Worm (Caenorhabditis elegans): ENCODE results near the gene eat-20.
A peak's percentile ranks its signal among the peaks of the same experiment; 100 is the strongest.

Gene eat-20

DNA sequence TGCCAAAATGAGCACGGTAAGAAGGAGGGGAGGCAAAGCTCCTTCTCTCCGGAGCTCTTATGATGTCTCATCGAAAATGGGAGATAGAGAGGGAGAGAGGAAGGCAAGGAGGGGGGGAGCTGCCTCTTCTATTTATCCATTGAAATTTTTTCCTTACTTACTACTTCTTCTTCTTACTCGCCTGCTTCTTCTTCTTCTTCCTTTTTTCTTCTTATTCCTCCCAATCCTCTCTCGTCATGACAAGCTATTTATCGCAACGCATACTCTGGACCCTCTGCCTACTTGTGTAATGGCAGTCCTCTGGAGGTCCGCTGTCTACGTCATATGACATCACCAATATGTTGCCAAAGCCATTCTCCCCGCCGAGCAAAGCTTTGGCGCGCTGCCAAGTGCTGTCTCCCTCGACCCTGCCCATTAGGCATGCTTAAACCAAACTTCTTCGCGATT is 25.4 kb downstream of the eat-20 start:
- TF ChIP-seq nhr-237 (tag; optimal IDR thresholded peaks at IDR 0.05) (no peak), nhr-43 (tag; optimal IDR thresholded peaks at IDR 0.05; ENCODE audit: poor library complexity, severe bottlenecking) (no peak), nhr-76 (tag; optimal IDR thresholded peaks at IDR 0.05) (no peak), hmg-11 (tag; optimal IDR thresholded peaks at IDR 0.05) (peak; percentile 53), nhr-11 (tag; optimal IDR thresholded peaks at IDR 0.05) (no peak), ztf-11 (tag; optimal IDR thresholded peaks at IDR 0.05) (no peak), tbx-2 (tag; optimal IDR thresholded peaks at IDR 0.05) (peak; percentile 66), egl-27 (tag; optimal IDR thresholded peaks at IDR 0.05) (no peak), ceh-28 (tag; optimal IDR thresholded peaks at IDR 0.05) (peak; percentile 65), jun-1 (tag; optimal IDR thresholded peaks at IDR 0.05) (no peak), snpc-4 (tag; optimal IDR thresholded peaks at IDR 0.05) (no peak), R02D3.7 (tag; optimal IDR thresholded peaks at IDR 0.05) (no peak), nhr-23 (tag; optimal IDR thresholded peaks at IDR 0.05) (no peak), ceh-82 (tag; optimal IDR thresholded peaks at IDR 0.05) (peak; percentile 15), nfya-1 (tag; optimal IDR thresholded peaks at IDR 0.05; ENCODE audit: insufficient read depth) (peak; percentile 72), unc-62 (GFP tag; optimal IDR thresholded peaks at IDR 0.05) (no peak), ztf-4 (tag; optimal IDR thresholded peaks at IDR 0.05) (no peak), aly-2 (tag; optimal IDR thresholded peaks at IDR 0.05) (no peak), ama-1 (optimal IDR thresholded peaks at IDR 0.05) (no peak), lin-39 (tag; optimal IDR thresholded peaks at IDR 0.05) (peak; percentile 79), elt-1 (tag; optimal IDR thresholded peaks at IDR 0.05) (peak; percentile 12), skn-1 (tag; optimal IDR thresholded peaks at IDR 0.05) (no peak), pqm-1 (tag; optimal IDR thresholded peaks at IDR 0.05) (no peak), egl-5 (tag; optimal IDR thresholded peaks at IDR 0.05) (peak; percentile 63)

DNA sequence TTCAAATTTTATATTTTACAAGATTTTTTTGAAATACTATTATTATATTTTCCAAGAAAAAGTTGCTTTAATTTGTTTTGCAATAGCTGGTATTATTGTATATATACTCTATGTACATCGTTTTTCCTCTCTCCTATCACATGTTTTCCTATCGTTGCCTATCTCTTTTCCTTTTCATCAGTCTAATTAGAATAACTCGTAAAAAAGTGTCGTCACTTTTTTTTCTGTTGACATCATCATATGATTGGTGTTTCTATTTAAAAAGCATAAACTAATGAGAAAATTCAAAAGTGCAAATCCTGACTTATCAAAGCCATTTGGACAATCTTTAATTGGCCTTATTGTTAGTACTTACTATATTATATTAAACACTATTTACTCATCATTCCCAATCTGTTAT is 26.2 kb downstream of the eat-20 start:
- TF ChIP-seq ama-1 (optimal IDR thresholded peaks at IDR 0.05) (no peak), zag-1 (tag; optimal IDR thresholded peaks at IDR 0.05) (no peak), ztf-11 (tag; optimal IDR thresholded peaks at IDR 0.05) (no peak), eor-1 (tag; optimal IDR thresholded peaks at IDR 0.05) (no peak), ceh-16 (tag; optimal IDR thresholded peaks at IDR 0.05) (no peak), nhr-23 (tag; optimal IDR thresholded peaks at IDR 0.05) (no peak), unc-62 (GFP tag; optimal IDR thresholded peaks at IDR 0.05) (no peak), elt-3 (tag; optimal IDR thresholded peaks at IDR 0.05) (no peak), fkh-10 (GFP tag; optimal IDR thresholded peaks at IDR 0.05) (no peak), unc-39 (tag; optimal IDR thresholded peaks at IDR 0.05) (no peak), daf-12 (tag; optimal IDR thresholded peaks at IDR 0.05) (no peak), ztf-4 (tag; optimal IDR thresholded peaks at IDR 0.05) (no peak), tbx-2 (tag; optimal IDR thresholded peaks at IDR 0.05) (no peak), ceh-28 (tag; optimal IDR thresholded peaks at IDR 0.05) (no peak), aly-2 (tag; optimal IDR thresholded peaks at IDR 0.05) (no peak)

DNA sequence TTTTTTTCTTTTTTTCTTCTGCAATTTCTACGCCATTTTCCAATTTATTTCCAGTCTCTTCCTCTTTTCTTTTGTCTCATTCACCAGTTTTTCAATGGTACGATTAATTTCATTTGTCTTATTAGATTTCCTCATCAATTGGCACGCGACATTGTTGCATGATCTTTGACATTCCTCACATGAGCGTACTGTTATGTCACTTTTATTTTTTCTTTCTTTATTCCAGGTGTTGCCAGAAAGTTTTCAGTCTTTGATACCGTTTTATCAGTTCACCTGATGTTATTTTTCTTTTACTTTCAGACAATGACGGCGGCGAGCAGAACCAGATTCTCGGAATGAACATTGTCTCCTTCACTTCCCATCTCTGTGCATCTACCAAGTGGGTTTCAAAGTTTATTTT is 27.6 kb downstream of the eat-20 start, which contains the start of the genes olrn-1 and C02C6.14:
TSS of gene olrn-1 (plus strand) at position 301 of the 400 bp plus-strand sequence.
TSS of gene C02C6.14 (plus strand) at position 304 of the 400 bp plus-strand sequence.
- no peak for TF ChIP-seq egl-5 (tag; optimal IDR thresholded peaks at IDR 0.05)

ce11 chrX:15539299-15539698 is 29.5 kb downstream of the eat-20 start:
- TF ChIP-seq lin-39 (tag; optimal IDR thresholded peaks at IDR 0.05) (no peak), nhr-11 (tag; optimal IDR thresholded peaks at IDR 0.05) (no peak), ceh-16 (tag; optimal IDR thresholded peaks at IDR 0.05) (no peak), sea-2 (GFP tag; optimal IDR thresholded peaks at IDR 0.05) (no peak), ceh-28 (tag; optimal IDR thresholded peaks at IDR 0.05) (no peak), skn-1 (tag; optimal IDR thresholded peaks at IDR 0.05) (no peak), ZK546.5 (tag; optimal IDR thresholded peaks at IDR 0.05) (no peak), elt-2 (tag; optimal IDR thresholded peaks at IDR 0.05) (no peak), mml-1 (tag; optimal IDR thresholded peaks at IDR 0.05) (no peak), R02D3.7 (tag; optimal IDR thresholded peaks at IDR 0.05) (no peak), nhr-76 (tag; optimal IDR thresholded peaks at IDR 0.05) (no peak), nhr-43 (tag; optimal IDR thresholded peaks at IDR 0.05; ENCODE audit: poor library complexity, severe bottlenecking) (no peak), unc-39 (tag; optimal IDR thresholded peaks at IDR 0.05) (no peak), hmg-11 (tag; optimal IDR thresholded peaks at IDR 0.05) (no peak), fos-1 (tag; optimal IDR thresholded peaks at IDR 0.05) (no peak), egl-5 (tag; optimal IDR thresholded peaks at IDR 0.05) (no peak), fkh-2 (tag; optimal IDR thresholded peaks at IDR 0.05) (no peak), nhr-77 (tag; optimal IDR thresholded peaks at IDR 0.05) (no peak), nfya-1 (tag; optimal IDR thresholded peaks at IDR 0.05; ENCODE audit: insufficient read depth) (no peak)

All from whole organism, L3 larva.